Worm (Caenorhabditis elegans): ENCODE data around the gene F54D12.9.

The F54D12.9 gene

ce11 chrII:1360257-1360656 is 21.3 kb downstream of the F54D12.9 start:
- TF ChIP-seq blmp-1 (tag; optimal IDR thresholded peaks at IDR 0.05) (no peak), cnd-1 (tag; optimal IDR thresholded peaks at IDR 0.05) (no peak)

ce11 chrII:1357905-1358304 is 23.6 kb downstream of the F54D12.9 start, which contains the start of gene C13A10.2:
Gene C13A10.2, minus strand, starts transcription at chrII:1358005.
- TF ChIP-seq blmp-1 (tag; optimal IDR thresholded peaks at IDR 0.05) = no peak
- TF ChIP-seq elt-3 (tag; optimal IDR thresholded peaks at IDR 0.05) = no peak
- TF ChIP-seq mls-2 (tag; optimal IDR thresholded peaks at IDR 0.05) = no peak
- TF ChIP-seq pha-4 (tag; optimal IDR thresholded peaks at IDR 0.05) = no peak
- no peak for TF ChIP-seq unc-120 (tag; optimal IDR thresholded peaks at IDR 0.05; ENCODE audit: poor library complexity, severe bottlenecking)
- no peak for TF ChIP-seq nhr-2 (tag; optimal IDR thresholded peaks at IDR 0.05)
- TF ChIP-seq lin-13 (tag; optimal IDR thresholded peaks at IDR 0.05) = no peak
- TF ChIP-seq nhr-237 (tag; optimal IDR thresholded peaks at IDR 0.05) = no peak
- no peak for TF ChIP-seq snpc-4 (tag; optimal IDR thresholded peaks at IDR 0.05)
- TF ChIP-seq lin-32 (GFP tag; optimal IDR thresholded peaks at IDR 0.05) = no peak
- TF ChIP-seq hlh-1 (tag; optimal IDR thresholded peaks at IDR 0.05) = no peak
- TF ChIP-seq ceh-83 (GFP tag; optimal IDR thresholded peaks at IDR 0.05) = no peak
- no peak for TF ChIP-seq mep-1 (tag; optimal IDR thresholded peaks at IDR 0.05)
- TF ChIP-seq mab-5 (tag; optimal IDR thresholded peaks at IDR 0.05) = no peak
- TF ChIP-seq lsy-2 (tag; optimal IDR thresholded peaks at IDR 0.05) = no peak
- TF ChIP-seq ceh-39 (tag; optimal IDR thresholded peaks at IDR 0.05) = no peak
- TF ChIP-seq sem-2 (GFP tag; optimal IDR thresholded peaks at IDR 0.05) = no peak
- no peak for TF ChIP-seq drap-1 (GFP tag; optimal IDR thresholded peaks at IDR 0.05)
- no peak for TF ChIP-seq bed-3 (GFP tag; optimal IDR thresholded peaks at IDR 0.05)

- TF ChIP-seq nhr-237 (tag; optimal IDR thresholded peaks at IDR 0.05) (no peak), nhr-2 (tag; optimal IDR thresholded peaks at IDR 0.05) (no peak), flh-1 (GFP tag; optimal IDR thresholded peaks at IDR 0.05) (no peak), ham-2 (GFP tag; optimal IDR thresholded peaks at IDR 0.05) (no peak), hlh-1 (tag; optimal IDR thresholded peaks at IDR 0.05) (no peak)
Measured at ce11 chrII:1357262-1357661, 24.3 kb downstream of the F54D12.9 start.

ce11 chrII:1355480-1355879 is 26.0 kb downstream of the F54D12.9 start, which contains the start of gene C13A10.1:
Gene C13A10.1, minus strand, starts transcription at chrII:1355649.
- TF ChIP-seq unc-39 (tag; optimal IDR thresholded peaks at IDR 0.05) = no peak
- TF ChIP-seq lin-32 (GFP tag; optimal IDR thresholded peaks at IDR 0.05) = no peak
- no peak for TF ChIP-seq drap-1 (GFP tag; optimal IDR thresholded peaks at IDR 0.05)

ce11 chrII:1344524-1345119 is 36.9 kb downstream of the F54D12.9 start:
- TF ChIP-seq elt-3 (tag; optimal IDR thresholded peaks at IDR 0.05) = no peak
- no peak for TF ChIP-seq tbx-8 (GFP tag; optimal IDR thresholded peaks at IDR 0.05)
- no peak for TF ChIP-seq elt-1 (tag; optimal IDR thresholded peaks at IDR 0.05; ENCODE audit: borderline replicate concordance, insufficient read depth)
- TF ChIP-seq ces-1 (GFP tag; optimal IDR thresholded peaks at IDR 0.05) = peak; percentile 71
- no peak for TF ChIP-seq ceh-39 (tag; optimal IDR thresholded peaks at IDR 0.05)

ce11 chrII:1343748-1344147 is 37.8 kb downstream of the F54D12.9 start:
- TF ChIP-seq M03D4.4 (tag; optimal IDR thresholded peaks at IDR 0.05) (no peak), ces-1 (GFP tag; optimal IDR thresholded peaks at IDR 0.05) (peak; percentile 94)

- no peak for TF ChIP-seq unc-39 (tag; optimal IDR thresholded peaks at IDR 0.05)
- no peak for TF ChIP-seq drap-1 (GFP tag; optimal IDR thresholded peaks at IDR 0.05)
- no peak for TF ChIP-seq pha-4 (tag; optimal IDR thresholded peaks at IDR 0.05)
- TF ChIP-seq blmp-1 (tag; optimal IDR thresholded peaks at IDR 0.05) = no peak
- TF ChIP-seq nhr-76 (tag; optimal IDR thresholded peaks at IDR 0.05) = no peak
- TF ChIP-seq ces-1 (GFP tag; optimal IDR thresholded peaks at IDR 0.05) = peak; percentile 98
Measured at ce11 chrII:1341416-1341815, 40.1 kb downstream of the F54D12.9 start.
